Worm (Caenorhabditis elegans) whole organism, young adult: ENCODE measurements around the gene F58B3.4.

Experiments used
- B0019.2 ChIP-seq: fragments of 200-800 bp; sonication (Bioruptor generic); conservative IDR thresholded peaks from 2 replicates; pipeline ENCODE4 v1.3.6; 2022; ENCODE audit warnings: missing genetic modification reagents, missing genetic modification characterization, missing compliant biosample characterization
- F10E7.11 ChIP-seq: sonication (generic microtip); optimal IDR thresholded peaks from 2 replicates; lab custom pipeline; 2017; ENCODE audit warnings: mild to moderate bottlenecking, missing genetic modification characterization, moderate library complexity, missing compliant biosample characterization
- F23B12.7 ChIP-seq: sonication (generic microtip); optimal IDR thresholded peaks from 2 replicates; lab custom pipeline; 2017; ENCODE audit warnings: missing genetic modification characterization, mild to moderate bottlenecking, missing compliant biosample characterization, antibody characterized with exemption, moderate library complexity; ENCODE audit not compliant: insufficient read depth
- F33H1.4 ChIP-seq: fragments of 200-800 bp; sonication (Bioruptor generic); IDR thresholded peaks from 2 replicates; pipeline ENCODE4 v1.3.6; 2022; ENCODE audit warnings: missing genetic modification reagents, missing genetic modification characterization, missing compliant biosample characterization
- F52B5.7 ChIP-seq: sonication (generic microtip); optimal IDR thresholded peaks from 2 replicates; lab custom pipeline; 2016; ENCODE audit warnings: mild to moderate bottlenecking, missing genetic modification characterization, missing compliant biosample characterization
- F57A8.1 ChIP-seq: fragments of 200-800 bp; sonication (Bioruptor generic); optimal IDR thresholded peaks from 2 replicates; lab custom pipeline; 2018; ENCODE audit warnings: mild to moderate bottlenecking, missing genetic modification characterization, moderate library complexity, missing compliant biosample characterization
- K12H6.12 ChIP-seq: fragments of 200-800 bp; sonication (Bioruptor generic); optimal IDR thresholded peaks from 2 replicates; lab custom pipeline; 2018; ENCODE audit warnings: mild to moderate bottlenecking, missing genetic modification characterization, missing compliant biosample characterization
- Y53F4B.3 ChIP-seq: fragments of 200-800 bp; sonication (Bioruptor generic); IDR thresholded peaks from 2 replicates; pipeline ENCODE4 v1.3.6; 2022; ENCODE audit warnings: missing genetic modification reagents, missing genetic modification characterization, missing compliant biosample characterization
- Y53G8AR.9 ChIP-seq: fragments of 200-800 bp; sonication (Bioruptor generic); conservative IDR thresholded peaks from 2 replicates; pipeline ENCODE4 v1.3.6; 2022; ENCODE audit warnings: missing genetic modification reagents, missing genetic modification characterization, missing compliant biosample characterization
- Y79H2A.3 ChIP-seq: fragments of 200-800 bp; sonication (Bioruptor generic); conservative IDR thresholded peaks from 2 replicates; pipeline ENCODE4 v1.3.6; 2022; ENCODE audit warnings: missing genetic modification reagents, missing genetic modification characterization, missing compliant biosample characterization
- Y95B8A.8 ChIP-seq: fragments of 200-800 bp; sonication (Bioruptor generic); IDR thresholded peaks from 2 replicates; pipeline ENCODE4 v1.3.6; 2022; ENCODE audit warnings: missing genetic modification reagents, missing genetic modification characterization, missing compliant biosample characterization
- atf-7 ChIP-seq: sonication (generic microtip); optimal IDR thresholded peaks from 2 replicates; lab custom pipeline; 2017; ENCODE audit warnings: mild to moderate bottlenecking, missing genetic modification characterization, missing compliant biosample characterization
- attf-5 ChIP-seq: fragments of 200-800 bp; sonication (Bioruptor generic); optimal IDR thresholded peaks from 2 replicates; lab custom pipeline; 2018; ENCODE audit warnings: mild to moderate bottlenecking, missing genetic modification characterization, missing compliant biosample characterization
- attf-6 ChIP-seq: fragments of 200-800 bp; sonication (Bioruptor generic); IDR thresholded peaks from 2 replicates; pipeline ENCODE4 v1.3.6; 2022; ENCODE audit warnings: missing genetic modification reagents, missing genetic modification characterization, missing compliant biosample characterization
- ccch-3 ChIP-seq: fragments of 200-800 bp; sonication (Bioruptor generic); optimal IDR thresholded peaks from 2 replicates; lab custom pipeline; 2018; ENCODE audit warnings: mild to moderate bottlenecking, missing genetic modification characterization, missing compliant biosample characterization
- cebp-1 ChIP-seq, 2 experiments: fragments of 200-800 bp in 1 of 2; sonication (Bioruptor generic) in 1 of 2; sonication (generic microtip) in 1 of 2; IDR thresholded peaks in 1 of 2; optimal IDR thresholded peaks in 1 of 2; 2 replicates each; pipeline versions ENCODE4 v1.3.6 to Lab custom; 2017 to 2022; ENCODE audit warnings: missing compliant biosample characterization in 2 of 2, missing genetic modification characterization in 2 of 2, mild to moderate bottlenecking in 1 of 2, missing genetic modification reagents in 1 of 2, moderate library complexity in 1 of 2
- dox-1 ChIP-seq: fragments of 200-800 bp; sonication (Bioruptor generic); IDR thresholded peaks from 2 replicates; pipeline ENCODE4 v1.3.6; 2022; ENCODE audit warnings: missing genetic modification reagents, missing genetic modification characterization, missing compliant biosample characterization
- efl-1 ChIP-seq: fragments of 150-350 bp; optimal IDR thresholded peaks from 2 replicates; lab custom pipeline; 2014; ENCODE audit warnings: missing biosample characterization, missing genetic modification reagents, missing genetic modification characterization
- him-1 ChIP-seq: sonication (generic microtip); optimal IDR thresholded peaks from 2 replicates; lab custom pipeline; 2016; ENCODE audit warnings: missing genotype, missing genetic modification reagents, missing genetic modification characterization, missing compliant biosample characterization
- hmg-20 ChIP-seq: fragments of 200-800 bp; sonication (Bioruptor generic); IDR thresholded peaks from 2 replicates; pipeline ENCODE4 v1.3.6; 2022; ENCODE audit warnings: missing genetic modification reagents, missing genetic modification characterization, missing compliant biosample characterization
- let-607 ChIP-seq, 2 experiments: fragments of 200-800 bp in 1 of 2; sonication (Bioruptor generic) in 1 of 2; sonication (generic microtip) in 1 of 2; optimal IDR thresholded peaks; 2 replicates each; lab custom pipeline; 2016 to 2018; ENCODE audit warnings: mild to moderate bottlenecking in 2 of 2, missing compliant biosample characterization in 2 of 2, missing genetic modification characterization in 2 of 2, moderate library complexity in 2 of 2, missing genotype in 1 of 2
- lin-35 ChIP-seq, 3 experiments: fragments of 150-350 bp in 2 of 3; sonication (generic microtip) in 1 of 3; optimal IDR thresholded peaks; 2 replicates each; lab custom pipeline; 2014 to 2018; ENCODE audit warnings: missing biosample characterization in 3 of 3, missing genetic modification characterization in 3 of 3, missing genetic modification reagents in 3 of 3
- lin-54 ChIP-seq: fragments of 200-800 bp; sonication (Bioruptor generic); optimal IDR thresholded peaks from 2 replicates; lab custom pipeline; 2018; ENCODE audit warnings: mild to moderate bottlenecking, missing genetic modification characterization, missing compliant biosample characterization
- lsl-1 ChIP-seq: fragments of 200-800 bp; sonication (Bioruptor generic); optimal IDR thresholded peaks from 2 replicates; lab custom pipeline; 2018; ENCODE audit warnings: mild to moderate bottlenecking, missing genetic modification characterization, moderate library complexity, missing compliant biosample characterization
- madf-10 ChIP-seq: sonication (generic microtip); optimal IDR thresholded peaks from 2 replicates; lab custom pipeline; 2016; ENCODE audit warnings: mild to moderate bottlenecking, missing genetic modification characterization, missing compliant biosample characterization
- madf-3 ChIP-seq: fragments of 200-800 bp; sonication (Bioruptor generic); IDR thresholded peaks from 2 replicates; pipeline ENCODE4 v1.3.6; 2022; ENCODE audit warnings: missing genetic modification reagents, missing genetic modification characterization, missing compliant biosample characterization
- madf-8 ChIP-seq: fragments of 200-800 bp; sonication (Bioruptor generic); conservative IDR thresholded peaks from 2 replicates; pipeline ENCODE4 v1.3.6; 2022; ENCODE audit warnings: missing genetic modification reagents, missing genetic modification characterization, missing compliant biosample characterization
- mcd-1 ChIP-seq: fragments of 200-800 bp; sonication (Bioruptor generic); IDR thresholded peaks from 2 replicates; pipeline ENCODE4 v1.3.6; 2022; ENCODE audit warnings: missing genetic modification reagents, missing genetic modification characterization, missing compliant biosample characterization
- nhr-120 ChIP-seq: fragments of 200-800 bp; sonication (Bioruptor generic); IDR thresholded peaks from 2 replicates; pipeline ENCODE4 v1.3.6; 2022; ENCODE audit warnings: missing genetic modification characterization, missing compliant biosample characterization
- nhr-27 ChIP-seq: fragments of 200-800 bp; sonication (Bioruptor generic); optimal IDR thresholded peaks from 2 replicates; lab custom pipeline; 2018; ENCODE audit warnings: mild to moderate bottlenecking, missing genetic modification characterization, moderate library complexity, missing compliant biosample characterization
- nhr-80 ChIP-seq: sonication (generic microtip); optimal IDR thresholded peaks from 2 replicates; lab custom pipeline; 2016; ENCODE audit warnings: missing genetic modification characterization, missing compliant biosample characterization
- pbrm-1 ChIP-seq: fragments of 200-800 bp; sonication (Bioruptor generic); IDR thresholded peaks from 2 replicates; pipeline ENCODE4 v1.3.6; 2022; ENCODE audit warnings: missing genetic modification reagents, missing genetic modification characterization, missing compliant biosample characterization
- rcor-1 ChIP-seq: fragments of 200-800 bp; sonication (Bioruptor generic); IDR thresholded peaks from 2 replicates; pipeline ENCODE4 v1.3.6; 2022; ENCODE audit warnings: missing genetic modification reagents, missing genetic modification characterization, missing compliant biosample characterization
- sdz-38 ChIP-seq: sonication (generic microtip); optimal IDR thresholded peaks from 2 replicates; lab custom pipeline; 2016; ENCODE audit warnings: missing genotype, missing genetic modification characterization, missing compliant biosample characterization
- snpc-4 ChIP-seq, 5 experiments: fragments of 150-350 bp in 1 of 5; sonication (generic microtip) in 4 of 5; optimal IDR thresholded peaks; 2 replicates each; lab custom pipeline; 2014 to 2018; ENCODE audit warnings: missing genetic modification characterization in 5 of 5, missing biosample characterization in 3 of 5, antibody characterized with exemption in 2 of 5, mild to moderate bottlenecking in 2 of 5, missing compliant biosample characterization in 2 of 5, missing genotype in 2 of 5, moderate library complexity in 2 of 5, missing genetic modification reagents in 1 of 5
- unc-130 ChIP-seq: sonication (generic microtip); optimal IDR thresholded peaks from 2 replicates; lab custom pipeline; 2016; ENCODE audit warnings: missing genetic modification reagents, missing genetic modification characterization, missing compliant biosample characterization
- ztf-18 ChIP-seq: sonication (generic microtip); optimal IDR thresholded peaks from 2 replicates; lab custom pipeline; 2016; ENCODE audit warnings: missing genotype, mild to moderate bottlenecking, missing genetic modification characterization, missing compliant biosample characterization
- ztf-25 ChIP-seq: fragments of 200-800 bp; sonication (Bioruptor generic); IDR thresholded peaks from 2 replicates; pipeline ENCODE4 v1.3.6; 2022; ENCODE audit warnings: missing genetic modification reagents, missing genetic modification characterization, missing compliant biosample characterization

F58B3.4 gene

ce11 chrIV:11635437-11636408 lies 4.1 kb upstream of the F58B3.4 start, which contains the start of gene mars-1 (continued):
- TF ChIP-seq F33H1.4 (0 out of 2 replicates have a peak, but pooled peaks have one; percentile 17), Y53F4B.3 (GFP tag; lab: Robert Waterston, UW) (no peak), K12H6.12 (peak; percentile 57), let-607 (tag; optimal IDR thresholded peaks at IDR 0.05; lab: Kevin White, UChicago) (peak in 1 of 2 experiments; percentile 28), B0019.2 (GFP tag; lab: Robert Waterston, UW) (no peak), lin-35 (GFP tag; optimal IDR thresholded peaks at IDR 0.05; lab: Kevin White, UChicago) (peak in 1 of 3 experiments; percentile 23), madf-10 (tag; lab: Kevin White, UChicago) (peak; percentile 1), atf-7 (no peak), Y79H2A.3 (no peak), cebp-1 (GFP tag; IDR thresholded peaks at IDR 0.05; lab: Robert Waterston, UW) (peak; percentile 48; the same call in 1 of the 2 replicates), cebp-1 (tag; optimal IDR thresholded peaks at IDR 0.05; lab: Kevin White, UChicago) (peak; percentile 94), attf-5 (GFP tag; lab: Kevin White, UChicago) (peak; percentile 54), unc-130 (GFP tag; lab: Kevin White, UChicago) (peak; percentile 49), Y53G8AR.9 (no peak), F52B5.7 (tag; lab: Kevin White, UChicago) (no peak), madf-8 (GFP tag; lab: Robert Waterston, UW) (no peak), mcd-1 (GFP tag; lab: Robert Waterston, UW) (peak; percentile 88), Y95B8A.8 (GFP tag; lab: Robert Waterston, UW) (no peak), lsl-1 (GFP tag; lab: Kevin White, UChicago) (peak; percentile 43), F23B12.7 (tag; lab: Kevin White, UChicago) (no peak), lin-54 (peak; percentile 41), efl-1 (peak; percentile 3), pbrm-1 (GFP tag; lab: Robert Waterston, UW) (0 out of 2 replicates have a peak, but pooled peaks have one; percentile 24), nhr-80 (tag; lab: Kevin White, UChicago) (peak; percentile 44), ztf-25 (GFP tag; lab: Robert Waterston, UW) (no peak), dox-1 (GFP tag; lab: Robert Waterston, UW) (peak; percentile 36; the same call in 1 of the 2 replicates), snpc-4 (GFP tag; optimal IDR thresholded peaks at IDR 0.05; lab: Kevin White, UChicago) (no peak), snpc-4 (tag; optimal IDR thresholded peaks at IDR 0.05; lab: Kevin White, UChicago) (peak in 2 of 4 experiments; percentile 12 to 41)
- TF ChIP-seq, all 124 proteins: peak for 25

- TF ChIP-seq nhr-120 (no peak), Y53F4B.3 (GFP tag; lab: Robert Waterston, UW) (no peak), madf-3 (no peak), him-1 (tag; lab: Kevin White, UChicago) (no peak), nhr-27 (tag; lab: Kevin White, UChicago) (no peak), ztf-18 (tag; lab: Kevin White, UChicago) (no peak), attf-6 (GFP tag; lab: Robert Waterston, UW) (no peak), efl-1 (no peak), F23B12.7 (tag; lab: Kevin White, UChicago) (no peak), ccch-3 (GFP tag; lab: Kevin White, UChicago) (no peak), rcor-1 (GFP tag; lab: Robert Waterston, UW) (no peak), F10E7.11 (no peak), hmg-20 (GFP tag; lab: Robert Waterston, UW) (no peak), sdz-38 (tag; lab: Kevin White, UChicago) (no peak), F57A8.1 (GFP tag; lab: Kevin White, UChicago) (no peak), K12H6.12 (no peak), pbrm-1 (GFP tag; lab: Robert Waterston, UW) (no peak)
Observed at ce11 chrIV:11627847-11628246, 3.8 kb downstream of the F58B3.4 start, which contains the start of gene lys-6. Gene lys-6 (minus strand): TSS chrIV:11627947.
